Fruit fly (Drosophila melanogaster): ENCODE measurements around the gene CG7173.

The CG7173 gene

dm6 chr3L:21539245-21540196 lies 18.5 kb downstream of the CG7173 start, which contains the start of the genes COX8 and VhaM9.7-b (continued):
- TF ChIP-seq CG6792 (GFP tag; optimal IDR thresholded peaks at IDR 0.05) (no peak), Hr39 (GFP tag; optimal IDR thresholded peaks at IDR 0.05) (no peak), Eip93F (GFP tag; optimal IDR thresholded peaks at IDR 0.05) (no peak), CG6854 (GFP tag; optimal IDR thresholded peaks at IDR 0.05) (no peak), CG7368 (GFP tag; optimal IDR thresholded peaks at IDR 0.05) (no peak), CG10669 (GFP tag; optimal IDR thresholded peaks at IDR 0.05) (no peak), Sox14 (GFP tag; optimal IDR thresholded peaks at IDR 0.05) (peak; percentile 25), CG34406 (GFP tag; optimal IDR thresholded peaks at IDR 0.05) (no peak), CG31627 (GFP tag; optimal IDR thresholded peaks at IDR 0.05) (peak; percentile 67), CG10631 (GFP tag; optimal IDR thresholded peaks at IDR 0.05) (no peak), lz (GFP tag; optimal IDR thresholded peaks at IDR 0.05) (peak; percentile 63), vri (GFP tag; optimal IDR thresholded peaks at IDR 0.05) (peak; percentile 66), CG6163 (GFP tag; IDR thresholded peaks at IDR 0.05) (no peak), CG3919 (GFP tag; optimal IDR thresholded peaks at IDR 0.05) (no peak), cyc (GFP tag; optimal IDR thresholded peaks at IDR 0.05) (peak; percentile 60), Blimp-1 (GFP tag; optimal IDR thresholded peaks at IDR 0.05) (no peak), Met (GFP tag; optimal IDR thresholded peaks at IDR 0.05) (no peak), Sox15 (GFP tag; optimal IDR thresholded peaks at IDR 0.05) (peak; percentile 54), Eip75B (GFP tag; optimal IDR thresholded peaks at IDR 0.05) (no peak)

dm6 chr3L:21538893-21539244 lies 19.2 kb downstream of the CG7173 start:
- TF ChIP-seq CG6163 (GFP tag; IDR thresholded peaks at IDR 0.05) (no peak), Eip93F (GFP tag; optimal IDR thresholded peaks at IDR 0.05) (no peak), CG16779 (tag; optimal IDR thresholded peaks at IDR 0.05) (no peak)

- no peak for TF ChIP-seq salr (GFP tag; optimal IDR thresholded peaks at IDR 0.05)
- no peak for TF ChIP-seq svp (GFP tag)
- no peak for TF ChIP-seq fd59A (GFP tag; optimal IDR thresholded peaks at IDR 0.05)
- TF ChIP-seq fkh (GFP tag; optimal IDR thresholded peaks at IDR 0.05): no peak
- TF ChIP-seq CG15336 (GFP tag; IDR thresholded peaks at IDR 0.05): no peak
- no peak for TF ChIP-seq CG6808 (GFP tag; optimal IDR thresholded peaks at IDR 0.05)
- TF ChIP-seq CG6792 (GFP tag; optimal IDR thresholded peaks at IDR 0.05): no peak
- peak; percentile 40 for TF ChIP-seq CG31627 (GFP tag; optimal IDR thresholded peaks at IDR 0.05)
- no peak for TF ChIP-seq Met (GFP tag; optimal IDR thresholded peaks at IDR 0.05)
- no peak for TF ChIP-seq dsx (GFP tag; optimal IDR thresholded peaks at IDR 0.05; ENCODE audit: poor library complexity, severe bottlenecking)
- peak; percentile 73 for TF ChIP-seq Eip78C (GFP tag)
- TF ChIP-seq topi (GFP tag; optimal IDR thresholded peaks at IDR 0.05): peak; percentile 9
- no peak for TF ChIP-seq Gug (GFP tag; IDR thresholded peaks at IDR 0.05)
- no peak for TF ChIP-seq eg (GFP tag; IDR thresholded peaks at IDR 0.05)
- TF ChIP-seq CG6163 (GFP tag; IDR thresholded peaks at IDR 0.05): no peak
- no peak for TF ChIP-seq CG8119 (GFP tag; IDR thresholded peaks at IDR 0.05)
- TF ChIP-seq lz (GFP tag; optimal IDR thresholded peaks at IDR 0.05): peak; percentile 31
- no peak for TF ChIP-seq fd85E (GFP tag; optimal IDR thresholded peaks at IDR 0.05)
- TF ChIP-seq cyc (GFP tag; optimal IDR thresholded peaks at IDR 0.05): no peak
- peak; percentile 25 for TF ChIP-seq CG3032 (tag; optimal IDR thresholded peaks at IDR 0.05)
- TF ChIP-seq dac (GFP tag; optimal IDR thresholded peaks at IDR 0.05): no peak
- TF ChIP-seq vri (GFP tag; optimal IDR thresholded peaks at IDR 0.05): no peak
- peak; percentile 27 for TF ChIP-seq esn (GFP tag; optimal IDR thresholded peaks at IDR 0.05)
- TF ChIP-seq CG11294 (GFP tag; IDR thresholded peaks at IDR 0.05): no peak
Observed at dm6 chr3L:21536857-21537256, 21.2 kb downstream of the CG7173 start, which contains the start of gene Rpn10. Gene Rpn10, plus strand, starts transcription at chr3L:21537000.

Measured in whole organism, prepupa.